Worm (Caenorhabditis elegans) whole organism, L1 larva: Measurements from ENCODE around the gene Y6E2A.4.
A peak's percentile ranks its signal among the peaks of the same experiment; 100 is the strongest.

Source experiments
- C04F5.9 ChIP-seq: sonication (generic microtip); optimal IDR thresholded peaks from 2 replicates; lab custom pipeline; 2016; ENCODE audit warnings: missing genetic modification characterization, missing compliant biosample characterization
- Y116A8C.19 ChIP-seq: sonication (generic microtip); optimal IDR thresholded peaks from 2 replicates; lab custom pipeline; 2016; ENCODE audit warnings: missing compliant biosample characterization, missing genetic modification characterization, borderline replicate concordance
- ama-1 ChIP-seq: fragments of 150-350 bp; optimal IDR thresholded peaks from 2 replicates; lab custom pipeline; 2014
- blmp-1 ChIP-seq: fragments of 150-350 bp; optimal IDR thresholded peaks from 2 replicates; lab custom pipeline; 2014; ENCODE audit warnings: missing biosample characterization, missing genetic modification characterization
- ceh-82 ChIP-seq, 3 experiments: fragments of 150-350 bp in 1 of 3; sonication (generic microtip) in 2 of 3; optimal IDR thresholded peaks; 2 replicates each; lab custom pipeline; 2014 to 2017; ENCODE audit warnings: missing biosample characterization in 3 of 3, missing genetic modification characterization in 3 of 3
- ceh-90 ChIP-seq: sonication (generic microtip); optimal IDR thresholded peaks from 2 replicates; lab custom pipeline; 2016; ENCODE audit warnings: missing genetic modification characterization, missing compliant biosample characterization
- ces-1 ChIP-seq: fragments of 150-350 bp; optimal IDR thresholded peaks from 2 replicates; lab custom pipeline; 2014; ENCODE audit warnings: missing biosample characterization, missing genetic modification reagents, missing genetic modification characterization
- efl-1 ChIP-seq, 4 experiments: fragments of 150-350 bp; optimal IDR thresholded peaks in 3 of 4; peaks in 1 of 4; 1 replicate in 1 of 4; 2 replicates in 3 of 4; lab custom pipeline; 2014; ENCODE audit warnings: missing biosample characterization in 2 of 4, missing genetic modification characterization in 2 of 4, missing genetic modification reagents in 2 of 4
- egl-13 ChIP-seq: sonication (generic microtip); optimal IDR thresholded peaks from 2 replicates; lab custom pipeline; 2016; ENCODE audit warnings: missing genotype, missing genetic modification reagents, missing genetic modification characterization, missing compliant biosample characterization
- elt-2 ChIP-seq: sonication (generic microtip); optimal IDR thresholded peaks from 2 replicates; lab custom pipeline; 2016; ENCODE audit warnings: missing genetic modification characterization, mild to moderate bottlenecking, inconsistent platforms, missing compliant biosample characterization, missing genetic modification reagents
- fkh-4 ChIP-seq: sonication (generic microtip); optimal IDR thresholded peaks from 2 replicates; lab custom pipeline; 2016; ENCODE audit warnings: missing compliant biosample characterization, missing genetic modification characterization, borderline replicate concordance
- fkh-8 ChIP-seq: sonication (generic microtip); optimal IDR thresholded peaks from 2 replicates; lab custom pipeline; 2016; ENCODE audit warnings: mild to moderate bottlenecking, missing genetic modification characterization, missing compliant biosample characterization
- fos-1 ChIP-seq: fragments of 150-350 bp; optimal IDR thresholded peaks from 2 replicates; lab custom pipeline; 2014; ENCODE audit warnings: missing biosample characterization, missing genetic modification characterization
- grh-1 ChIP-seq: fragments of 200-800 bp; sonication (Bioruptor generic); IDR thresholded peaks from 2 replicates; pipeline ENCODE4 v1.3.6; 2022; ENCODE audit warnings: missing genetic modification reagents, missing genetic modification characterization, missing compliant biosample characterization
- hlh-4 ChIP-seq: sonication (generic microtip); optimal IDR thresholded peaks from 2 replicates; lab custom pipeline; 2016; ENCODE audit warnings: mild to moderate bottlenecking, missing genetic modification characterization, missing compliant biosample characterization
- hpl-2 ChIP-seq: fragments of 150-350 bp; optimal IDR thresholded peaks from 2 replicates; lab custom pipeline; 2014; ENCODE audit warnings: missing biosample characterization, missing genetic modification reagents, missing genetic modification characterization
- isw-1 ChIP-seq: fragments of 200-800 bp; sonication (Bioruptor generic); IDR thresholded peaks from 2 replicates; pipeline ENCODE4 v1.3.6; 2022; ENCODE audit warnings: missing genetic modification characterization, missing compliant biosample characterization
- jun-1 ChIP-seq: fragments of 150-350 bp; optimal IDR thresholded peaks from 2 replicates; lab custom pipeline; 2014; ENCODE audit warnings: missing biosample characterization, missing genetic modification reagents, missing genetic modification characterization
- lin-15B ChIP-seq: fragments of 150-350 bp; sonication (generic microtip); optimal IDR thresholded peaks from 3 replicates; lab custom pipeline; 2014; ENCODE audit warnings: missing biosample characterization, missing genetic modification characterization
- lin-35 ChIP-seq, 2 experiments: fragments of 150-350 bp; optimal IDR thresholded peaks; 2 replicates each; lab custom pipeline; 2014; ENCODE audit warnings: missing biosample characterization in 2 of 2, missing genetic modification characterization in 2 of 2, missing genetic modification reagents in 2 of 2
- mdl-1 ChIP-seq, 2 experiments: fragments of 150-350 bp; optimal IDR thresholded peaks; 2 replicates each; lab custom pipeline; 2014 to 2017; ENCODE audit warnings: missing biosample characterization in 2 of 2, missing genetic modification characterization in 2 of 2, inconsistent platforms in 1 of 2
- mef-2 ChIP-seq: fragments of 150-350 bp; optimal IDR thresholded peaks from 2 replicates; lab custom pipeline; 2014; ENCODE audit warnings: missing biosample characterization, missing genetic modification characterization
- mep-1 ChIP-seq: fragments of 150-350 bp; optimal IDR thresholded peaks from 2 replicates; lab custom pipeline; 2014; ENCODE audit warnings: missing biosample characterization, missing genetic modification characterization
- nhr-11 ChIP-seq: fragments of 150-350 bp; optimal IDR thresholded peaks from 2 replicates; lab custom pipeline; 2014; ENCODE audit warnings: missing biosample characterization, missing genetic modification characterization
- nhr-12 ChIP-seq: sonication (generic microtip); optimal IDR thresholded peaks from 2 replicates; lab custom pipeline; 2017; ENCODE audit warnings: missing biosample characterization, missing genetic modification characterization
- nhr-19 ChIP-seq: fragments of 200-800 bp; sonication (Bioruptor generic); conservative IDR thresholded peaks from 2 replicates; pipeline ENCODE4 v1.3.6; 2022; ENCODE audit warnings: missing genetic modification characterization, missing compliant biosample characterization
- nhr-20 ChIP-seq: sonication (generic microtip); optimal IDR thresholded peaks from 2 replicates; lab custom pipeline; 2016; ENCODE audit warnings: mild to moderate bottlenecking, missing genetic modification characterization, missing compliant biosample characterization
- nhr-28 ChIP-seq: fragments of 150-350 bp; optimal IDR thresholded peaks from 2 replicates; lab custom pipeline; 2014; ENCODE audit warnings: missing biosample characterization, missing genetic modification characterization
- nhr-71 ChIP-seq: sonication (generic microtip); optimal IDR thresholded peaks from 2 replicates; lab custom pipeline; 2016; ENCODE audit warnings: mild to moderate bottlenecking, missing genetic modification characterization, moderate library complexity, missing compliant biosample characterization
- nhr-90 ChIP-seq: sonication (generic microtip); optimal IDR thresholded peaks from 2 replicates; lab custom pipeline; 2016; ENCODE audit warnings: mild to moderate bottlenecking, missing genetic modification characterization, missing compliant biosample characterization; ENCODE audit not compliant: poor library complexity
- pax-3 ChIP-seq: fragments of 200-800 bp; sonication (Bioruptor generic); optimal IDR thresholded peaks from 2 replicates; lab custom pipeline; 2018; ENCODE audit warnings: mild to moderate bottlenecking, missing genetic modification characterization, moderate library complexity, missing compliant biosample characterization
- pqm-1 ChIP-seq: sonication (generic microtip); optimal IDR thresholded peaks from 3 replicates; lab custom pipeline; 2017; ENCODE audit warnings: missing biosample characterization, missing genetic modification characterization
- skn-1 ChIP-seq: fragments of 150-350 bp; optimal IDR thresholded peaks from 2 replicates; lab custom pipeline; 2014; ENCODE audit warnings: missing biosample characterization, missing genetic modification characterization
- sox-4 ChIP-seq: sonication (generic microtip); optimal IDR thresholded peaks from 2 replicates; lab custom pipeline; 2016; ENCODE audit warnings: missing genetic modification characterization, missing compliant biosample characterization
- sptf-1 ChIP-seq: fragments of 150-350 bp; optimal IDR thresholded peaks from 2 replicates; lab custom pipeline; 2014; ENCODE audit warnings: missing biosample characterization, missing genetic modification characterization
- sup-37 ChIP-seq: fragments of 200-800 bp; sonication (Bioruptor generic); optimal IDR thresholded peaks from 2 replicates; lab custom pipeline; 2018; ENCODE audit warnings: mild to moderate bottlenecking, missing genetic modification characterization, missing compliant biosample characterization
- unc-130 ChIP-seq: fragments of 150-350 bp; optimal IDR thresholded peaks from 2 replicates; lab custom pipeline; 2017; ENCODE audit warnings: missing biosample characterization, missing genetic modification characterization, inconsistent platforms
- unc-30 ChIP-seq: sonication (generic microtip); optimal IDR thresholded peaks from 2 replicates; lab custom pipeline; 2017; ENCODE audit warnings: missing biosample characterization, missing genetic modification characterization
- unc-62 ChIP-seq: fragments of 150-350 bp; optimal IDR thresholded peaks from 2 replicates; lab custom pipeline; 2014; ENCODE audit warnings: missing biosample characterization, missing genetic modification reagents, missing genetic modification characterization
- unc-86 ChIP-seq: sonication (generic microtip); optimal IDR thresholded peaks from 2 replicates; lab custom pipeline; 2016; ENCODE audit warnings: missing genetic modification characterization, missing compliant biosample characterization
- unc-98 ChIP-seq: fragments of 200-800 bp; sonication (Bioruptor generic); IDR thresholded peaks from 2 replicates; pipeline ENCODE4 v1.3.6; 2022; ENCODE audit warnings: missing genetic modification characterization, missing compliant biosample characterization
- zag-1 ChIP-seq: fragments of 150-350 bp; optimal IDR thresholded peaks from 2 replicates; lab custom pipeline; 2014; ENCODE audit warnings: missing biosample characterization, missing genetic modification characterization
- ztf-11 ChIP-seq, 2 experiments: sonication (generic microtip); optimal IDR thresholded peaks; 2 replicates each; lab custom pipeline; 2016 to 2017; ENCODE audit warnings: missing genetic modification characterization in 2 of 2, missing biosample characterization in 1 of 2, missing compliant biosample characterization in 1 of 2
- ztf-4 ChIP-seq: fragments of 150-350 bp; optimal IDR thresholded peaks from 2 replicates; lab custom pipeline; 2014; ENCODE audit warnings: missing biosample characterization, missing genetic modification characterization

The Y6E2A.4 gene

DNA sequence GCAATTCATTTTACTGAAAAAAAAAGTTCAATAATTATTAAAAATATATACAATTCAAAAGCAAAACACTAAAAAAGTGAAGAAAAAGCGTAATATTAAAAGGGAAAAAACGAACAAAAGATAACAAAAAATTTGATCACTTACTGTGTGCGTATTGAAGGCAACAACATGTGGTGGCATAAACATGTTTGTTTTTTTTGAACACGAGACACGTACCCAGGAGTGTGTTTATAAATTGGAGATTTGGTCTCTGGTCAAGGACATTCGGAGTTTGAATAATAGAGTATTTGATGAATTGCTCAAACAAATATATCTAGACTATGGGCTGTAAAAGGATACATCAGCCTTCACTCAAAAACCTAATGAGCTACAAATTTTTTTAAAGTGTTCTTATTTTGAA, 943 bp downstream of the Y6E2A.4 start:
- no peak for TF ChIP-seq sptf-1 (tag; lab: Kevin White, UChicago)

DNA sequence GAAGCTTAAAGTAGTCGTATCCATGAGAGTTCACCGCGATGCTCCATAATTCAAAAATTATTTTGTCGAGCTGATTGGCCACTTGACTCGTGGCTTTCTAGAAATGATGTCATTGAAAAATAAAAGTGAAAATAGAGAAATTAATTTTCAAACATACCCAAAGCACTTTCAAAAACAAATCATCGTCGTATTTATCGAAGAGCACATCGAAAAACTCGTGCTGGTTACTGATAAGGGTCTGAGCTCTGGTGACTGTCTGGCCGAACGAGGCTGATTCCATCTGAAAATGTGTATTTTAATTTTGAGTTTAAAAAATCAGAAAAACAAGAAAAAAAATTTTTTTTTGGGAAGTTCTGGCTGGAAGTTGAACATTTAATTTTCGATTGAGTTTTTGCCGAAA, 4.2 kb downstream of the Y6E2A.4 start:
- no peak for TF ChIP-seq lin-15B
- TF ChIP-seq elt-2 (tag; lab: Kevin White, UChicago), result peak; percentile 50
- no peak for TF ChIP-seq unc-98

DNA sequence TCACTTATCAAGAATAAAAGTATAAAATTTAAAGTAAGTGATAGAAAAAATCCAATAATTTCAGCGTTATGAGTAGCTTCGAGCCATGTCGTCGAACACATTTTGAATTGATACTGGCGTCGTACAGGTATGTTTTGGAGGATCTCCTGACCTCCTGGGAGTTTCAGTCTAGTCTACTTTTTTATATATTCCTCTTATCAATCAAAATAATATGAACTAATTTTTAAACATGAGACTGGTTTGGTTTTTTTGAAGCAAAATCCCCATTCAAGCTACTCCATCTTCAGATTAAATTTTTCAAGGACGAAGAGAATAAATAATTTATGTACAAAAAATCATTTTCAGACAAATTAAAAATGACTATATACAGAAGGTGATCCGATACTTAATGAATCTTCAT, 4.7 kb downstream of the Y6E2A.4 start, which contains the start of gene str-101:
Gene str-101, minus strand, starts transcription at position 101 of the 400 bp plus-strand sequence.
- TF ChIP-seq ztf-4 (no peak), Y116A8C.19 (tag; lab: Kevin White, UChicago) (no peak), fkh-8 (tag; lab: Kevin White, UChicago) (no peak), zag-1 (tag; lab: Kevin White, UChicago) (no peak), lin-15B (no peak), elt-2 (tag; lab: Kevin White, UChicago) (no peak), nhr-28 (tag; lab: Kevin White, UChicago) (no peak), mef-2 (no peak), ceh-82 (tag; optimal IDR thresholded peaks at IDR 0.05; lab: Kevin White, UChicago) (no peak), ztf-11 (tag; optimal IDR thresholded peaks at IDR 0.05; lab: Kevin White, UChicago) (no peak), pqm-1 (tag; lab: Kevin White, UChicago) (no peak), unc-62 (GFP tag; lab: Kevin White, UChicago) (no peak), nhr-90 (tag; lab: Kevin White, UChicago) (no peak)

- TF ChIP-seq sox-4, result no peak
- TF ChIP-seq nhr-71 (tag; lab: Kevin White, UChicago), result no peak
- TF ChIP-seq nhr-11 (tag; lab: Kevin White, UChicago), result no peak
- TF ChIP-seq nhr-12, result no peak
- no peak for TF ChIP-seq efl-1 (optimal IDR thresholded peaks at IDR 0.05; lab: Kevin White, UChicago)
- TF ChIP-seq efl-1 (GFP tag; optimal IDR thresholded peaks at IDR 0.05 in 1 of 2; lab: Kevin White, UChicago), result no peak
- no peak for TF ChIP-seq ama-1 (lab: Kevin White, UChicago)
- no peak for TF ChIP-seq zag-1 (tag; lab: Kevin White, UChicago)
- no peak for TF ChIP-seq Y116A8C.19 (tag; lab: Kevin White, UChicago)
- no peak for TF ChIP-seq fkh-4 (tag; lab: Kevin White, UChicago)
- TF ChIP-seq unc-86 (tag; lab: Kevin White, UChicago), result no peak
- TF ChIP-seq mdl-1 (tag; optimal IDR thresholded peaks at IDR 0.05; lab: Kevin White, UChicago), result no peak
Observed at ce11 chrV:15710401-15710800, 6.2 kb downstream of the Y6E2A.4 start, which contains the start of gene Y6E2A.1. TSS of gene Y6E2A.1 (minus strand) at chrV:15710501.

DNA sequence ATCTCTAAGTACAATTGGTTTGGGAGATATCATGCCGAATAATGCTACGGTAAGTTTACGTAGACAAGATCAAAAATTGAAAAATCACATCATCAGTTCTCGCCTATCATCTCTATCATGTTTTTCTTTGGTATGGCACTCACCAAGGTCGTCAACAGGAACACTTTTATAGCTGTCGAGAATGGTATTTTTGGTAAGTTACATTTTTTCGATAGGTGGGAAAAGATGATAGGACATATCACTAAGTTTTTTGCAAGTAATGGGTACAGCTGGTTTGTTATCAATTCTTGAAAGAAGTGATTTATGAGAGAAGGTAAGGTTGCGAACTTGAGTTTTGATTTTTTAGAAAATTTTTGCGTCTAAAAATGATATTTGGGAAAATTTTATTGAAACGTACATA, 8.6 kb downstream of the Y6E2A.4 start:
- TF ChIP-seq ama-1 (lab: Kevin White, UChicago) (no peak), jun-1 (tag; lab: Kevin White, UChicago) (no peak), pax-3 (tag; lab: Kevin White, UChicago) (no peak), elt-2 (tag; lab: Kevin White, UChicago) (no peak), sox-4 (no peak), ces-1 (GFP tag; lab: Kevin White, UChicago) (no peak), efl-1 (optimal IDR thresholded peaks at IDR 0.05; lab: Kevin White, UChicago) (no peak), efl-1 (GFP tag; optimal IDR thresholded peaks at IDR 0.05 in 1 of 2; lab: Kevin White, UChicago) (peak in 1 of 2 experiments; percentile 21), C04F5.9 (tag; lab: Kevin White, UChicago) (no peak), blmp-1 (tag; lab: Kevin White, UChicago) (peak; percentile 57), sup-37 (GFP tag; lab: Kevin White, UChicago) (no peak), hlh-4 (tag; lab: Kevin White, UChicago) (no peak), nhr-71 (tag; lab: Kevin White, UChicago) (peak; percentile 52), unc-30 (tag; lab: Kevin White, UChicago) (no peak), skn-1 (tag; lab: Kevin White, UChicago) (no peak), lin-35 (GFP tag; optimal IDR thresholded peaks at IDR 0.05; lab: Kevin White, UChicago) (no peak), mep-1 (tag; lab: Kevin White, UChicago) (no peak), hpl-2 (GFP tag; lab: Kevin White, UChicago) (no peak), grh-1 (no peak; the same call in 1 of the 2 replicates), mef-2 (no peak), fos-1 (tag; lab: Kevin White, UChicago) (no peak), nhr-19 (GFP tag; lab: Robert Waterston, UW) (peak; percentile 38), fkh-8 (tag; lab: Kevin White, UChicago) (no peak), nhr-90 (tag; lab: Kevin White, UChicago) (peak; percentile 11), unc-130 (tag; lab: Kevin White, UChicago) (no peak), ceh-90 (tag; lab: Kevin White, UChicago) (no peak), isw-1 (GFP tag; lab: Robert Waterston, UW) (no peak), nhr-20 (tag; lab: Kevin White, UChicago) (peak; percentile 74), egl-13 (tag; lab: Kevin White, UChicago) (no peak)
